Worm (Caenorhabditis elegans) whole organism, midembryonic: ENCODE data around the gene K11H12.10.

Experiments used
- T22C8.4 ChIP-seq: fragments of 200-800 bp; sonication (Bioruptor generic); IDR thresholded peaks from 2 replicates; pipeline ENCODE4 v1.3.6; 2022; ENCODE audit warnings: missing genetic modification characterization, missing compliant biosample characterization
- cog-1 ChIP-seq: sonication (generic microtip); optimal IDR thresholded peaks from 2 replicates; lab custom pipeline; 2016; ENCODE audit warnings: missing genetic modification characterization, missing compliant biosample characterization
- flt-1 ChIP-seq: fragments of 200-800 bp; sonication (Bioruptor generic); IDR thresholded peaks from 2 replicates; pipeline ENCODE4 v1.3.6; 2022; ENCODE audit warnings: missing genetic modification characterization, missing compliant biosample characterization
- klf-2 ChIP-seq: fragments of 200-800 bp; sonication (Bioruptor generic); conservative IDR thresholded peaks from 2 replicates; pipeline ENCODE4 v1.3.6; 2022; ENCODE audit warnings: missing genetic modification reagents, missing genetic modification characterization, missing compliant biosample characterization
- med-1 ChIP-seq: sonication (generic microtip); optimal IDR thresholded peaks from 2 replicates; lab custom pipeline; 2017; ENCODE audit warnings: missing genetic modification characterization, mild to moderate bottlenecking, missing compliant biosample characterization, antibody characterized with exemption, missing genetic modification reagents; ENCODE audit not compliant: insufficient read depth
- ref-1 ChIP-seq: fragments of 200-800 bp; sonication (Bioruptor generic); conservative IDR thresholded peaks from 2 replicates; pipeline ENCODE4 v1.3.6; 2022; ENCODE audit warnings: missing genetic modification reagents, missing genetic modification characterization, missing compliant biosample characterization
- tab-1 ChIP-seq: fragments of 200-800 bp; sonication (Bioruptor generic); IDR thresholded peaks from 2 replicates; pipeline ENCODE4 v1.3.6; 2022; ENCODE audit warnings: missing genetic modification characterization, missing compliant biosample characterization

DNA sequence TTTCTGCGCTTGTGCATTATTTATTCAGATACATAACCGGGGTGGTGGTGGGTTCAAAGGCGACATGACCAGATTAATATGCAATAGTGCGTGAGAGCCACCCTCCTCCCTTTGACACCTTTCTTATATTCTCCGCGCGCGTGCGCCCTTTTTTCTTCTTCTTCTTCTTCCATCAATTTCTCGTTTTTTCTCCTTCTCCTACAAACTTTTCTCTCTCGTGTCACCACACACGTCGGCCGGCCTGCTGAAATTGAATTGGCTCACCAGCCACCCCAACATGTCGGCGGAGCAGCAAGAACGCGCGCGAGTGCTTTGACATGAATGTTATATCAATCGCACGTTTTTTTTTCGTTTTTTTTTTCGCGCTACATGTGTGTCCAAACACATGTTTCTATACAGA is 16.3 kb upstream of the K11H12.10 start:
- TF ChIP-seq cog-1 (tag; lab: Kevin White, UChicago) (no peak), flt-1 (GFP tag; lab: Robert Waterston, UW) (no peak), klf-2 (no peak), tab-1 (GFP tag; lab: Robert Waterston, UW) (no peak), med-1 (no peak), ref-1 (no peak), T22C8.4 (no peak)
